Fruit fly (Drosophila melanogaster) whole organism, adult: Measurements from ENCODE around the gene Spn77Bb.

Source experiments
- CG11617 ChIP-seq: fragments of 200-800 bp; sonication (Bioruptor generic); optimal IDR thresholded peaks from 2 replicates; lab custom pipeline; 2017; ENCODE audit warnings: mild to moderate bottlenecking, missing biosample characterization, missing genetic modification reagents, missing genetic modification characterization
- CG12768 ChIP-seq: fragments of 200-800 bp; sonication (Bioruptor generic); optimal IDR thresholded peaks from 2 replicates; lab custom pipeline; 2017; ENCODE audit warnings: missing biosample characterization, missing genetic modification characterization, mild to moderate bottlenecking, moderate library complexity, missing genetic modification reagents
- CG14711 ChIP-seq: fragments of 200-800 bp; sonication (Bioruptor generic); optimal IDR thresholded peaks from 2 replicates; lab custom pipeline; 2018; ENCODE audit warnings: missing biosample characterization, mild to moderate bottlenecking, missing genetic modification characterization, moderate library complexity
- CG1620 ChIP-seq: fragments of 200-800 bp; sonication (Bioruptor generic); optimal IDR thresholded peaks from 2 replicates; lab custom pipeline; 2016; ENCODE audit warnings: missing biosample characterization, missing genetic modification characterization
- CG33017 ChIP-seq: fragments of 200-800 bp; sonication (Bioruptor generic); optimal IDR thresholded peaks from 2 replicates; lab custom pipeline; 2018; ENCODE audit warnings: missing biosample characterization, mild to moderate bottlenecking, missing genetic modification characterization, moderate library complexity
- CG5204 ChIP-seq: fragments of 200-800 bp; sonication (Bioruptor generic); optimal IDR thresholded peaks from 2 replicates; lab custom pipeline; 2016; ENCODE audit warnings: missing biosample characterization, missing genetic modification characterization
- CG7101 ChIP-seq: fragments of 200-800 bp; sonication (Bioruptor generic); optimal IDR thresholded peaks from 2 replicates; lab custom pipeline; 2018; ENCODE audit warnings: missing biosample characterization, mild to moderate bottlenecking, missing genetic modification characterization, moderate library complexity
- Clk ChIP-seq: fragments of 200-800 bp; sonication (Bioruptor generic); optimal IDR thresholded peaks from 2 replicates; lab custom pipeline; 2017; ENCODE audit warnings: missing biosample characterization, missing genetic modification characterization
- Crg-1 ChIP-seq: fragments of 200-800 bp; sonication (Bioruptor generic); optimal IDR thresholded peaks from 2 replicates; lab custom pipeline; 2016; ENCODE audit warnings: missing biosample characterization, missing genetic modification characterization
- Hr96 ChIP-seq: fragments of 200-800 bp; sonication (Bioruptor generic); optimal IDR thresholded peaks from 2 replicates; lab custom pipeline; 2016; ENCODE audit warnings: missing biosample characterization, missing genetic modification characterization
- Mnt ChIP-seq: fragments of 200-800 bp; sonication (Bioruptor generic); optimal IDR thresholded peaks from 2 replicates; lab custom pipeline; 2016; ENCODE audit warnings: missing biosample characterization, mild to moderate bottlenecking, missing genetic modification characterization
- bab1 ChIP-seq: fragments of 200-800 bp; sonication (Bioruptor generic); optimal IDR thresholded peaks from 3 replicates; lab custom pipeline; 2019; ENCODE audit warnings: missing biosample characterization, mild to moderate bottlenecking, missing genetic modification characterization, moderate library complexity
- cic ChIP-seq: fragments of 200-800 bp; sonication (Bioruptor generic); optimal IDR thresholded peaks from 2 replicates; lab custom pipeline; 2017; ENCODE audit warnings: missing biosample characterization, mild to moderate bottlenecking, missing genetic modification characterization, moderate library complexity
- cnc ChIP-seq, 2 experiments: fragments of >200 bp; optimal IDR thresholded peaks; 2 replicates each; lab custom pipeline; 2017
- kay ChIP-seq: fragments of 200-800 bp; sonication (Bioruptor generic); peaks from one replicate; lab custom pipeline; 2016; ENCODE audit warnings: missing biosample characterization, missing genetic modification characterization, borderline replicate concordance
- ovo ChIP-seq: fragments of 200-800 bp; sonication (Bioruptor generic); optimal IDR thresholded peaks from 2 replicates; lab custom pipeline; 2016; ENCODE audit warnings: missing biosample characterization, missing genetic modification characterization
- pad ChIP-seq: fragments of 200-800 bp; sonication (Bioruptor generic); optimal IDR thresholded peaks from 3 replicates; lab custom pipeline; 2017; ENCODE audit warnings: missing biosample characterization, missing genetic modification characterization, mild to moderate bottlenecking, moderate library complexity, missing genetic modification reagents
- tj ChIP-seq: fragments of 200-800 bp; sonication (Bioruptor generic); optimal IDR thresholded peaks from 3 replicates; lab custom pipeline; 2017; ENCODE audit warnings: missing biosample characterization, mild to moderate bottlenecking, missing genetic modification characterization, moderate library complexity
- toe ChIP-seq: fragments of 200-800 bp; sonication (Bioruptor generic); optimal IDR thresholded peaks from 2 replicates; lab custom pipeline; 2016; ENCODE audit warnings: missing biosample characterization, missing genetic modification characterization

The Spn77Bb gene

dm6 chr3L:20366074-20366473, 45.3 kb downstream of the Spn77Bb start:
- TF ChIP-seq pad (GFP tag; lab: Kevin White, UChicago) = no peak
- TF ChIP-seq Hr96 (GFP tag; lab: Kevin White, UChicago) = no peak

DNA sequence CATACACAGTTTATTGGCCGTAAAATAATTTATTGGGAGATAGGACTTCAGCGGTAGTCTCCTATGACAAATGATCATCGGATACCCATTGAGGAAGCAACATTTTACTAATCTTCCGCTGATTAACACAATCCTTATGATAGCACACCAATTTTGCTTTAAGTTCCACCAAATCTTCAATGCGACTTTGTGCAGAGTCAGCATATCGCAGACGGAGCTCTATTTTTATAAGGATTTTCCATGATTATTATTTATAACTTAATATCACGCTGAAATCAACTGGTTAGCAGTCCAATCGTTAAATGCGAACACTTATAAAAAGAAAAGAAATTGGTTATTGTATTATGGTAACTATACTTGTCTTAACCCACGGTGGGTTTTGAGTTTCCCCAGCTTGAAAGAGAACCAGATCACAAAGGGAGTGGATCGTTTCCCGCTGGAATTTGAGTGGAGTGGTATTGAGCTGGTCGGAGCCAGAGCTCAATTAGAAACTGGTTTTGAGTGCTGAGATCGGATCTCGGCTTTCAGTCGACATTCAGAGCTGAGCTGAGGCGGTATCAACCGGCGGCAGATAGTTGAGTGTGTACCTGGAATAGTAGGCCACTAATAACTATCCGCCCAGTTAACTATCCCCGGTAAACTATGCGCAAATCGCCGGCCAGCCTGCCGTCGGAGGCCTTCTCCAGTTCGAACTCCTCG, 46.1 kb downstream of the Spn77Bb start, which contains the start of the genes Toll-9 and in:
Gene Toll-9 (minus strand): TSS at position 51 of the 699 bp plus-strand sequence.
Gene in (plus strand): TSS at position 525 of the 699 bp plus-strand sequence.
- TF ChIP-seq toe (GFP tag; lab: Kevin White, UChicago) (no peak), CG12768 (GFP tag; lab: Kevin White, UChicago) (no peak), Clk (GFP tag; lab: Kevin White, UChicago) (no peak), CG14711 (no peak), CG1620 (no peak), cic (no peak), CG11617 (no peak), Crg-1 (no peak), bab1 (no peak), cnc (optimal IDR thresholded peaks at IDR 0.05; lab: Kevin White, UChicago) (no peak), CG33017 (tag; lab: Kevin White, UChicago) (no peak), ovo (GFP tag; lab: Kevin White, UChicago) (no peak), CG5204 (no peak), kay (no peak), pad (GFP tag; lab: Kevin White, UChicago) (no peak), Hr96 (GFP tag; lab: Kevin White, UChicago) (no peak), CG7101 (tag; lab: Kevin White, UChicago) (no peak), Mnt (GFP tag; lab: Kevin White, UChicago) (no peak)

dm6 chr3L:20370013-20370412, 49.3 kb downstream of the Spn77Bb start, which contains the start of gene CG13247:
CG13247 (plus strand) TSS chr3L:20370313.
- TF ChIP-seq bab1 (no peak), Hr96 (GFP tag; lab: Kevin White, UChicago) (no peak), Crg-1 (no peak), cnc (optimal IDR thresholded peaks at IDR 0.05; lab: Kevin White, UChicago) (no peak), Mnt (GFP tag; lab: Kevin White, UChicago) (no peak), CG1620 (no peak), CG7101 (tag; lab: Kevin White, UChicago) (no peak), toe (GFP tag; lab: Kevin White, UChicago) (no peak), tj (no peak), CG33017 (tag; lab: Kevin White, UChicago) (no peak), CG11617 (no peak), CG14711 (no peak)
